Worm (Caenorhabditis elegans): Measurements from ENCODE around the gene srm-4.

Gene srm-4

ce11 chrV:14333116-14333515 lies at the start of gene srm-4:
TSS of gene srm-4 (plus strand) at chrV:14333416.
- TF ChIP-seq tab-1 (GFP tag; IDR thresholded peaks at IDR 0.05) (no peak), cog-1 (tag; optimal IDR thresholded peaks at IDR 0.05) (no peak)

DNA sequence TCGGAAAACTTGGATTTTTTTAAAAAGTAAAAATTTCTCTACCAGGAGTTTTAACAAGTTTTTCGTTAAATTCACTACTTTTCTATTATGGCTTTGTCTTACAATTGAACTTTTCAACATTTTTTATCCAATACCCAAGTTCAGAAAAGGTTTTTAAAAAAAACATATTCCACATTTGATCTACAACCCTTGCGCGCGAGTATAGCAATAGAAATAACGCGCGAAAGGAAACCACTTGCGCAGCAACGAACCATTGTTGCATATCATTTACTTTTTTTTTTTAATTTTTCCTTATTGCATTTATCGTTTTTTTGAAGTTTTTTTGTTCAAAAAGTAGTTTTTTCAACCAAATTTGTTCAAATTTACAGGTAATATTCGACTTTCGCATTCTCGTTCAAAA lies 47.4 kb upstream of the srm-4 start, which contains the start of gene F40G12.11:
TSS of gene F40G12.11 (plus strand) at position 369 of the 400 bp plus-strand sequence.
- no peak for TF ChIP-seq ztf-29 (GFP tag; IDR thresholded peaks at IDR 0.05)
- TF ChIP-seq ref-1 (GFP tag; conservative IDR thresholded peaks at IDR 0.05) = no peak
- no peak for TF ChIP-seq T22C8.4 (GFP tag; IDR thresholded peaks at IDR 0.05)
- no peak for TF ChIP-seq med-1 (GFP tag; optimal IDR thresholded peaks at IDR 0.05; ENCODE audit: insufficient read depth)
- no peak for TF ChIP-seq cog-1 (tag; optimal IDR thresholded peaks at IDR 0.05)
- TF ChIP-seq tab-1 (GFP tag; IDR thresholded peaks at IDR 0.05) = no peak
- TF ChIP-seq klf-2 (GFP tag; conservative IDR thresholded peaks at IDR 0.05) = no peak
- no peak for TF ChIP-seq ztf-23 (GFP tag; IDR thresholded peaks at IDR 0.05)
- TF ChIP-seq flt-1 (GFP tag; IDR thresholded peaks at IDR 0.05) = no peak

DNA sequence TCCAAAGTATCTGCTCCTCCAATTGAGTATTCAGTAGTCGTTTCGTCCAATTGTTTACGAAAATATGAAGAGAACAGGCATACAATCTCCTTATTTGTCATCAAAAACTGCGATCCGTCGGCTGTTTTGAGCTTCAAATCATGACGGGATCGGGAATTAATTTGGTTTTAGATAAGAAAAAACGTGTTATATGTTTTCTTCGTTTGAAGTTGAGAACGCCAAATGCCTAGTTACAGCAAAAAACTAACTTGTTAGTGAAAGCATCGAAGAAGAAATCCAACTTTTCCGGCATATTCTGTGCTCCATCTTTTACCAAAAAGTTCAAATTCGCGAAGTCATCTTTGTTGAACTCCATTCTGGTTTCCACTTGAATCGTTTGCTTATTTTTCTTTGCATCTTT lies 43.9 kb upstream of the srm-4 start, which contains the start of gene F14D7.1:
TSS of gene F14D7.1 (minus strand) at position 101 of the 400 bp plus-strand sequence.
- TF ChIP-seq cog-1 (tag; optimal IDR thresholded peaks at IDR 0.05) (no peak), ztf-23 (GFP tag; IDR thresholded peaks at IDR 0.05) (no peak), flt-1 (GFP tag; IDR thresholded peaks at IDR 0.05) (no peak), ztf-29 (GFP tag; IDR thresholded peaks at IDR 0.05) (no peak), ref-1 (GFP tag; conservative IDR thresholded peaks at IDR 0.05) (no peak)

DNA sequence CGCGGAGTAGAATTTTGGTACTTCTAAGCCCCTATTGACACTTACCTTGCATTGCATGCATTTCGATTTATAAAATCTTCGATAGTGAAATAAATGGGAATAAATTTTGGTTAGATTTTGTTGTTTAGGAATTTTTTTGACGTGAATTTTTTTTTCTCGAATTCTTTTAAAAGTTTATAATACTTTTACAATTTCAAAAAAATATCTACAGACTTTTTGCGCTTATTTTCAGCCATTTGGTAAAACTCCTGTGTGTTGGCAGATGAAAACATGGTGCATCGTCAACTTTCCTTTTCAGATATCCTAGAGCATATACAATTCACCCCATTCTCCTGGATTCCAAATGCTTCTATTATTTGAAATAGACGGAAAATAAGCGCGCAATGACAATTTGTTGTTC lies 42.6 kb upstream of the srm-4 start, which contains the start of gene F14D7.18:
TSS of gene F14D7.18 (minus strand) at position 101 of the 400 bp plus-strand sequence.
- TF ChIP-seq ztf-23 (GFP tag; IDR thresholded peaks at IDR 0.05) = no peak
- TF ChIP-seq tab-1 (GFP tag; IDR thresholded peaks at IDR 0.05) = no peak
- TF ChIP-seq ztf-29 (GFP tag; IDR thresholded peaks at IDR 0.05) = no peak
- TF ChIP-seq klf-2 (GFP tag; conservative IDR thresholded peaks at IDR 0.05) = no peak
- TF ChIP-seq flt-1 (GFP tag; IDR thresholded peaks at IDR 0.05) = no peak
- TF ChIP-seq med-1 (GFP tag; optimal IDR thresholded peaks at IDR 0.05; ENCODE audit: insufficient read depth) = no peak
- TF ChIP-seq cog-1 (tag; optimal IDR thresholded peaks at IDR 0.05) = no peak
- no peak for TF ChIP-seq ref-1 (GFP tag; conservative IDR thresholded peaks at IDR 0.05)
- TF ChIP-seq T22C8.4 (GFP tag; IDR thresholded peaks at IDR 0.05) = no peak

DNA sequence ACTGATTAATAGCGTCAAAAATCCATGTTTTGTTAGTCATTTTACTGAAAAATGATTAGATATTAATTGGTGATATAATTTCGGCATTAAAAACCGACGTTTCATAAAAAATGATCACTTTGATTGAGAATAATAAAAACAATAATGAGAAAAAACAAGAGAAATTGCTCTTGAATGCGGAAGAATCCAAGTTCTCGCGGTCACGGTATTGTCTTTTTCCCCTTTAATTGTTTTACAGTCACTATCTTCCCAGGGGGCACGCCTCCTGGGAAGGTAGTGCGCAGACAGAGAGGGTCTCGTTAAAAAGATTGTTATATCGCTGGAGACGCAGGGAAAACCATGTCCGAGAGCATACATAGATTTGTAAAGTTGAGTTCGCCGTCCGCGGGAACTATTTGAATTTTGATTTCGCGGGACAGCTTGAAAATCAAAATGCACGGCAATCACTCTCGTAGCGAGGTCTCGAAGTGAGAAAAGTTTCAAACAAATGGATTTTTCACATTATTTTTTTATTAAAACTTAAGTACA lies 39.5 kb upstream of the srm-4 start, which contains the start of gene F14D7.2:
TSS of gene F14D7.2 (minus strand) at position 51 of the 528 bp plus-strand sequence.
- TF ChIP-seq tab-1 (GFP tag; IDR thresholded peaks at IDR 0.05) = no peak
- no peak for TF ChIP-seq ztf-23 (GFP tag; IDR thresholded peaks at IDR 0.05)
- no peak for TF ChIP-seq ztf-29 (GFP tag; IDR thresholded peaks at IDR 0.05)
- TF ChIP-seq klf-2 (GFP tag; conservative IDR thresholded peaks at IDR 0.05) = no peak
- TF ChIP-seq cog-1 (tag; optimal IDR thresholded peaks at IDR 0.05) = no peak
- no peak for TF ChIP-seq med-1 (GFP tag; optimal IDR thresholded peaks at IDR 0.05; ENCODE audit: insufficient read depth)
- no peak for TF ChIP-seq T22C8.4 (GFP tag; IDR thresholded peaks at IDR 0.05)
- no peak for TF ChIP-seq ref-1 (GFP tag; conservative IDR thresholded peaks at IDR 0.05)

ce11 chrV:14294396-14294795 lies 38.8 kb upstream of the srm-4 start, which contains the start of gene F14D7.9:
TSS of gene F14D7.9 (plus strand) at chrV:14294696.
- no peak for TF ChIP-seq klf-2 (GFP tag; conservative IDR thresholded peaks at IDR 0.05)
- TF ChIP-seq ztf-23 (GFP tag; IDR thresholded peaks at IDR 0.05) = no peak
- TF ChIP-seq T22C8.4 (GFP tag; IDR thresholded peaks at IDR 0.05) = no peak
- no peak for TF ChIP-seq cog-1 (tag; optimal IDR thresholded peaks at IDR 0.05)
- TF ChIP-seq ztf-29 (GFP tag; IDR thresholded peaks at IDR 0.05) = no peak
- TF ChIP-seq flt-1 (GFP tag; IDR thresholded peaks at IDR 0.05) = no peak
- TF ChIP-seq tab-1 (GFP tag; IDR thresholded peaks at IDR 0.05) = no peak
- TF ChIP-seq ref-1 (GFP tag; conservative IDR thresholded peaks at IDR 0.05) = no peak
- no peak for TF ChIP-seq med-1 (GFP tag; optimal IDR thresholded peaks at IDR 0.05; ENCODE audit: insufficient read depth)

ce11 chrV:14296499-14296898 lies 36.7 kb upstream of the srm-4 start, which contains the start of gene F14D7.3:
TSS of gene F14D7.3 (plus strand) at chrV:14296799.
- TF ChIP-seq tab-1 (GFP tag; IDR thresholded peaks at IDR 0.05) (no peak), klf-2 (GFP tag; conservative IDR thresholded peaks at IDR 0.05) (no peak), T22C8.4 (GFP tag; IDR thresholded peaks at IDR 0.05) (no peak), med-1 (GFP tag; optimal IDR thresholded peaks at IDR 0.05; ENCODE audit: insufficient read depth) (no peak), ref-1 (GFP tag; conservative IDR thresholded peaks at IDR 0.05) (no peak), cog-1 (tag; optimal IDR thresholded peaks at IDR 0.05) (no peak), ztf-23 (GFP tag; IDR thresholded peaks at IDR 0.05) (no peak), ztf-29 (GFP tag; IDR thresholded peaks at IDR 0.05) (no peak), flt-1 (GFP tag; IDR thresholded peaks at IDR 0.05) (no peak)

- TF ChIP-seq ztf-29 (GFP tag; IDR thresholded peaks at IDR 0.05) (no peak), klf-2 (GFP tag; conservative IDR thresholded peaks at IDR 0.05) (no peak), tab-1 (GFP tag; IDR thresholded peaks at IDR 0.05) (no peak), T22C8.4 (GFP tag; IDR thresholded peaks at IDR 0.05) (no peak), ztf-23 (GFP tag; IDR thresholded peaks at IDR 0.05) (no peak), flt-1 (GFP tag; IDR thresholded peaks at IDR 0.05) (no peak), ref-1 (GFP tag; conservative IDR thresholded peaks at IDR 0.05) (no peak), med-1 (GFP tag; optimal IDR thresholded peaks at IDR 0.05; ENCODE audit: insufficient read depth) (no peak)
These were observed 33.6 kb upstream of the srm-4 start, which contains the start of the genes spig-3 and F14D7.12 for ce11 chrV:14299569-14300064. TSS of gene spig-3 (minus strand) at chrV:14299669. TSS of gene F14D7.12 (plus strand) at chrV:14300014.

- TF ChIP-seq klf-2 (GFP tag; conservative IDR thresholded peaks at IDR 0.05) = no peak
- TF ChIP-seq cog-1 (tag; optimal IDR thresholded peaks at IDR 0.05) = no peak
- no peak for TF ChIP-seq ref-1 (GFP tag; conservative IDR thresholded peaks at IDR 0.05)
- TF ChIP-seq flt-1 (GFP tag; IDR thresholded peaks at IDR 0.05) = no peak
- no peak for TF ChIP-seq T22C8.4 (GFP tag; IDR thresholded peaks at IDR 0.05)
- no peak for TF ChIP-seq med-1 (GFP tag; optimal IDR thresholded peaks at IDR 0.05; ENCODE audit: insufficient read depth)
- TF ChIP-seq ztf-23 (GFP tag; IDR thresholded peaks at IDR 0.05) = no peak
- no peak for TF ChIP-seq ztf-29 (GFP tag; IDR thresholded peaks at IDR 0.05)
- no peak for TF ChIP-seq tab-1 (GFP tag; IDR thresholded peaks at IDR 0.05)
These were observed 32.1 kb upstream of the srm-4 start, which contains the start of gene F14D7.6 for ce11 chrV:14301076-14301475. TSS of gene F14D7.6 (plus strand) at chrV:14301413.
